Worm (Caenorhabditis elegans) whole organism, L4/young adult: ENCODE data around the gene ergo-1.

Source experiments
- dao-5 ChIP-seq: sonication (generic microtip); optimal IDR thresholded peaks from 2 replicates; lab custom pipeline; 2016; ENCODE audit warnings: missing genotype, missing genetic modification characterization, moderate library complexity, missing compliant biosample characterization
- him-1 ChIP-seq: sonication (generic microtip); optimal IDR thresholded peaks from 2 replicates; lab custom pipeline; 2016; ENCODE audit warnings: missing genotype, missing genetic modification reagents, missing genetic modification characterization, missing compliant biosample characterization

ce11 chrV:990300-990699 lies 18.3 kb upstream of the ergo-1 start:
- TF ChIP-seq dao-5 (tag; lab: Kevin White, UChicago) (no peak), him-1 (tag; lab: Kevin White, UChicago) (no peak)
